Worm (Caenorhabditis elegans): ENCODE measurements around the gene str-66.

- TF ChIP-seq ref-1 (GFP tag; conservative IDR thresholded peaks at IDR 0.05): no peak
- no peak for TF ChIP-seq cog-1 (tag; optimal IDR thresholded peaks at IDR 0.05)
Measured at ce11 chrV:3119185-3119584, 15.2 kb upstream of the str-66 start.

All from whole organism, midembryonic.